Worm (Caenorhabditis elegans) whole organism, late embryonic: ENCODE measurements around the gene F44G4.3.

Experiments
- C08G9.2 ChIP-seq: sonication (generic microtip); optimal IDR thresholded peaks from 2 replicates; lab custom pipeline; 2016; ENCODE audit warnings: mild to moderate bottlenecking, missing genetic modification characterization, moderate library complexity, missing compliant biosample characterization
- C38D4.7 ChIP-seq: fragments of 200-800 bp; sonication (Bioruptor generic); optimal IDR thresholded peaks from 2 replicates; lab custom pipeline; 2018; ENCODE audit warnings: mild to moderate bottlenecking, missing genetic modification characterization, moderate library complexity, missing compliant biosample characterization
- K02D7.2 ChIP-seq: sonication (generic microtip); optimal IDR thresholded peaks from 2 replicates; lab custom pipeline; 2017; ENCODE audit warnings: mild to moderate bottlenecking, missing genetic modification characterization, missing compliant biosample characterization
- T23F11.4 ChIP-seq: fragments of 200-800 bp; sonication (Bioruptor generic); optimal IDR thresholded peaks from 2 replicates; lab custom pipeline; 2018; ENCODE audit warnings: mild to moderate bottlenecking, missing genetic modification characterization, missing compliant biosample characterization
- ahr-1 ChIP-seq: sonication (generic microtip); optimal IDR thresholded peaks from 2 replicates; lab custom pipeline; 2016; ENCODE audit warnings: missing genetic modification characterization, missing compliant biosample characterization
- ceh-14 ChIP-seq: sonication (generic microtip); optimal IDR thresholded peaks from 2 replicates; lab custom pipeline; 2016; ENCODE audit warnings: missing genotype, missing genetic modification characterization, missing compliant biosample characterization
- ceh-18 ChIP-seq: sonication (generic microtip); optimal IDR thresholded peaks from 2 replicates; lab custom pipeline; 2016; ENCODE audit warnings: missing genetic modification characterization, missing compliant biosample characterization
- ceh-19 ChIP-seq: fragments of 200-800 bp; sonication (Bioruptor generic); optimal IDR thresholded peaks from 2 replicates; lab custom pipeline; 2018; ENCODE audit warnings: mild to moderate bottlenecking, missing genetic modification characterization, missing compliant biosample characterization
- ceh-2 ChIP-seq: sonication (generic microtip); optimal IDR thresholded peaks from 2 replicates; lab custom pipeline; 2016; ENCODE audit warnings: missing genotype, missing genetic modification characterization, missing compliant biosample characterization
- ceh-45 ChIP-seq: fragments of 200-800 bp; sonication (Bioruptor generic); IDR thresholded peaks from 2 replicates; pipeline ENCODE4 v1.3.6; 2022; ENCODE audit warnings: missing genetic modification reagents, missing genetic modification characterization, missing compliant biosample characterization
- ceh-6 ChIP-seq: fragments of 200-800 bp; sonication (Bioruptor generic); optimal IDR thresholded peaks from 2 replicates; lab custom pipeline; 2018; ENCODE audit warnings: mild to moderate bottlenecking, missing genetic modification characterization, missing compliant biosample characterization
- ceh-9 ChIP-seq: sonication (generic microtip); optimal IDR thresholded peaks from 2 replicates; lab custom pipeline; 2016; ENCODE audit warnings: mild to moderate bottlenecking, missing genetic modification characterization, inconsistent platforms, missing compliant biosample characterization
- che-1 ChIP-seq: sonication (generic microtip); optimal IDR thresholded peaks from 2 replicates; lab custom pipeline; 2016; ENCODE audit warnings: mild to moderate bottlenecking, missing genetic modification characterization, missing compliant biosample characterization
- dmd-4 ChIP-seq: sonication (generic microtip); optimal IDR thresholded peaks from 2 replicates; lab custom pipeline; 2016; ENCODE audit warnings: borderline replicate concordance, missing genetic modification characterization, missing compliant biosample characterization
- fkh-10 ChIP-seq: fragments of 150-350 bp; optimal IDR thresholded peaks from 2 replicates; lab custom pipeline; 2014; ENCODE audit warnings: missing biosample characterization, missing genetic modification reagents, missing genetic modification characterization
- fkh-6 ChIP-seq: sonication (generic microtip); optimal IDR thresholded peaks from 2 replicates; lab custom pipeline; 2016; ENCODE audit warnings: missing genetic modification characterization, missing compliant biosample characterization
- gmeb-2 ChIP-seq: sonication (generic microtip); optimal IDR thresholded peaks from 2 replicates; lab custom pipeline; 2016; ENCODE audit warnings: missing genetic modification characterization, inconsistent platforms, missing compliant biosample characterization
- hlh-13 ChIP-seq: fragments of 200-800 bp; sonication (Bioruptor generic); optimal IDR thresholded peaks from 2 replicates; lab custom pipeline; 2018; ENCODE audit warnings: mild to moderate bottlenecking, missing genetic modification characterization, missing compliant biosample characterization
- hlh-30 ChIP-seq: sonication (generic microtip); optimal IDR thresholded peaks from 2 replicates; lab custom pipeline; 2017; ENCODE audit warnings: antibody characterized with exemption, missing genetic modification characterization, missing compliant biosample characterization; ENCODE audit not compliant: insufficient read depth
- hlh-6 ChIP-seq: sonication (generic microtip); optimal IDR thresholded peaks from 2 replicates; lab custom pipeline; 2016; ENCODE audit warnings: missing genotype, missing genetic modification characterization, missing compliant biosample characterization
- hlh-8 ChIP-seq: sonication (generic microtip); optimal IDR thresholded peaks from 2 replicates; lab custom pipeline; 2016; ENCODE audit warnings: missing genotype, missing genetic modification characterization, missing compliant biosample characterization
- lim-6 ChIP-seq: sonication (generic microtip); optimal IDR thresholded peaks from 2 replicates; lab custom pipeline; 2016; ENCODE audit warnings: missing genetic modification characterization, missing compliant biosample characterization
- madf-2 ChIP-seq: sonication (generic microtip); optimal IDR thresholded peaks from 2 replicates; lab custom pipeline; 2017; ENCODE audit warnings: missing genetic modification characterization, missing compliant biosample characterization
- nfya-1 ChIP-seq: sonication (generic microtip); optimal IDR thresholded peaks from 2 replicates; lab custom pipeline; 2017; ENCODE audit warnings: missing genetic modification characterization, mild to moderate bottlenecking, missing compliant biosample characterization, antibody characterized with exemption, moderate library complexity
- odd-2 ChIP-seq: sonication (generic microtip); optimal IDR thresholded peaks from 2 replicates; lab custom pipeline; 2017; ENCODE audit warnings: antibody characterized with exemption, mild to moderate bottlenecking, missing genetic modification characterization, missing compliant biosample characterization
- pag-3 ChIP-seq: sonication (generic microtip); optimal IDR thresholded peaks from 2 replicates; lab custom pipeline; 2016; ENCODE audit warnings: missing compliant biosample characterization, missing genetic modification characterization, borderline replicate concordance
- pax-1 ChIP-seq: fragments of 150-350 bp; optimal IDR thresholded peaks from 2 replicates; lab custom pipeline; 2014; ENCODE audit warnings: missing biosample characterization, missing genetic modification characterization
- pha-2 ChIP-seq: sonication (generic microtip); optimal IDR thresholded peaks from 2 replicates; lab custom pipeline; 2017; ENCODE audit warnings: mild to moderate bottlenecking, missing genetic modification characterization, missing compliant biosample characterization
- pha-4 ChIP-seq: fragments of 150-350 bp; optimal IDR thresholded peaks from 2 replicates; lab custom pipeline; 2018; ENCODE audit warnings: missing biosample characterization, missing genetic modification reagents, missing genetic modification characterization
- pqm-1 ChIP-seq: sonication (generic microtip); optimal IDR thresholded peaks from 2 replicates; lab custom pipeline; 2016; ENCODE audit warnings: missing genetic modification characterization, missing compliant biosample characterization
- pros-1 ChIP-seq: fragments of 150-350 bp; optimal IDR thresholded peaks from 2 replicates; lab custom pipeline; 2014; ENCODE audit warnings: missing biosample characterization, missing genetic modification reagents, missing genetic modification characterization
- sdc-2 ChIP-seq: sonication (generic microtip); optimal IDR thresholded peaks from 2 replicates; lab custom pipeline; 2016; ENCODE audit warnings: missing genotype, missing genetic modification characterization, missing compliant biosample characterization
- syd-9 ChIP-seq: sonication (generic microtip); optimal IDR thresholded peaks from 2 replicates; lab custom pipeline; 2016; ENCODE audit warnings: mild to moderate bottlenecking, missing genetic modification characterization, moderate library complexity, missing compliant biosample characterization
- tbx-2 ChIP-seq: sonication (generic microtip); optimal IDR thresholded peaks from 2 replicates; lab custom pipeline; 2016; ENCODE audit warnings: missing genetic modification characterization, missing compliant biosample characterization
- tbx-7 ChIP-seq: sonication (generic microtip); optimal IDR thresholded peaks from 2 replicates; lab custom pipeline; 2016; ENCODE audit warnings: missing genotype, missing genetic modification characterization, missing compliant biosample characterization
- unc-3 ChIP-seq, 2 experiments: fragments of 200-800 bp in 1 of 2; sonication (Bioruptor generic) in 1 of 2; sonication (generic microtip) in 1 of 2; conservative IDR thresholded peaks in 1 of 2; optimal IDR thresholded peaks in 1 of 2; 2 replicates each; pipeline versions ENCODE4 v1.3.6 to Lab custom; 2016 to 2022; ENCODE audit warnings: missing compliant biosample characterization in 2 of 2, missing genetic modification characterization in 2 of 2, missing genetic modification reagents in 1 of 2
- unc-42 ChIP-seq: sonication (generic microtip); optimal IDR thresholded peaks from 2 replicates; lab custom pipeline; 2016; ENCODE audit warnings: missing genotype, missing genetic modification characterization, missing compliant biosample characterization
- unc-55 ChIP-seq: sonication (generic microtip); optimal IDR thresholded peaks from 2 replicates; lab custom pipeline; 2017; ENCODE audit warnings: missing biosample characterization, missing genetic modification reagents, missing genetic modification characterization
- zip-5 ChIP-seq: sonication (generic microtip); optimal IDR thresholded peaks from 2 replicates; lab custom pipeline; 2016; ENCODE audit warnings: missing genetic modification characterization, missing compliant biosample characterization

Gene F44G4.3

DNA sequence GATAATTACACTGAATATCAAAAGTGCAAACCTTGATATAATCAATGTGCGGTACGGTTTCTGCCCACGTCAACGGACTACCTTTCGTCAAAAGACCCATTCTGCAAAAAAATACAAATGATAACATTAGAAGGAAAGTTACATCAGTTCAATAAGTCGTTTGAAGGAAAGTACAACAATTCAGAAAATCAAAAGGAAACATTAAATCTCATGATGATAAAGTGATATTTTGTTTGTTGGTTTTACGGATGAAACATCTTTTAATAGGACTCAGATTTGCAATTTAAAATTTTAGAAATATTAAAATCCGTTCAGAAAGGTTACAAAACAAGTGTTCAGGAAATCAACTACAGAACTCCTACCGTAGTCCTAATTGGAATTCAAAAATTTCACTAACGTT, 40.7 kb upstream of the F44G4.3 start, which contains the start of gene gcs-1:
TSS of gene gcs-1 (minus strand) at position 101 of the 400 bp plus-strand sequence.
- TF ChIP-seq syd-9, result no peak

DNA sequence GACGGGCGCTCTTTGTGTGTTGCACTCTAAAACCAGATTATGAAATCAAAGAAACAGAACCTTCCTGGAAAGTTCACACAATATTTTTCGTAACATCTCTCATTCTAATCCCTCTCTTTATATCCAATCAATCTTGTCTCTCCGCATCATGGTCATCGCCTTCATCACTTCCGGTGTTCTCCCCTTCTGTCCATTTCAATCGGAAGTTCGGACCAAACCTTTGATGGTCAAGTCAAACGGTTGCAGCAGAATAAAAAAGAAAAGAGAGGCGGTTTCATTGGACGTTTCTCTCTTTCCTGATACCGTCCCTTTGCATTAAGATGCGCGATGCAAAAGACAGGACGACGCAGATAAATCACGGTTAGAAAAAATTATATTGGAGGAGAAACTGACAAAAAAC, 35.6 kb upstream of the F44G4.3 start:
- TF ChIP-seq pax-1 (tag; lab: Kevin White, UChicago), result no peak
- no peak for TF ChIP-seq ceh-14 (tag; lab: Kevin White, UChicago)
- no peak for TF ChIP-seq fkh-6
- TF ChIP-seq pha-4 (tag; lab: Kevin White, UChicago), result no peak
- no peak for TF ChIP-seq ahr-1 (tag; lab: Kevin White, UChicago)
- no peak for TF ChIP-seq C38D4.7 (GFP tag; lab: Kevin White, UChicago)
- no peak for TF ChIP-seq gmeb-2 (tag; lab: Kevin White, UChicago)
- TF ChIP-seq K02D7.2 (tag; lab: Kevin White, UChicago), result no peak
- no peak for TF ChIP-seq ceh-18 (tag; lab: Kevin White, UChicago)
- TF ChIP-seq sdc-2, result no peak
- no peak for TF ChIP-seq ceh-9
- TF ChIP-seq C08G9.2, result no peak
- TF ChIP-seq unc-42, result no peak
- no peak for TF ChIP-seq pqm-1

DNA sequence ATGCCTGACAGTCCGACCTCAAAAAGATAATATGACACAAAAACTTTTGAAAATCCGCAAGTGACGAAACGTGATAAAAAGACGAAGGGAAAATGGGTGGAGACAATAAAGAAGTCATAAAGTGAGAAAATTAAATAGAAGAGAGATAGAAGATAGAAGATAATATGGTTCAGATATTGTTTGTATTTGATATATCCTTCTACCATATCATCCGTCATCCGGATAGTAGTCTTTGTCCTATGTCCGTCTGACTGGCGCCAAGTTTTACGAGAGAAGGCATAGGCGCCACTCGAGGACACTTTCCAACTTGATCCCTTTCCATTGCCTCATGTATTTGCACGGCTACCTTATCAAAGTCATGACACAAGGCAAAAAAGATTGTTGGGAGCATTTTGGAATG, 34.4 kb upstream of the F44G4.3 start:
- TF ChIP-seq gmeb-2 (tag; lab: Kevin White, UChicago) (no peak), ceh-18 (tag; lab: Kevin White, UChicago) (no peak), zip-5 (no peak), C38D4.7 (GFP tag; lab: Kevin White, UChicago) (no peak), tbx-2 (tag; lab: Kevin White, UChicago) (no peak), lim-6 (tag; lab: Kevin White, UChicago) (no peak), unc-55 (GFP tag; lab: Kevin White, UChicago) (no peak), ceh-45 (GFP tag; lab: Robert Waterston, UW) (no peak), ceh-2 (tag; lab: Kevin White, UChicago) (no peak), che-1 (tag; lab: Kevin White, UChicago) (no peak)

DNA sequence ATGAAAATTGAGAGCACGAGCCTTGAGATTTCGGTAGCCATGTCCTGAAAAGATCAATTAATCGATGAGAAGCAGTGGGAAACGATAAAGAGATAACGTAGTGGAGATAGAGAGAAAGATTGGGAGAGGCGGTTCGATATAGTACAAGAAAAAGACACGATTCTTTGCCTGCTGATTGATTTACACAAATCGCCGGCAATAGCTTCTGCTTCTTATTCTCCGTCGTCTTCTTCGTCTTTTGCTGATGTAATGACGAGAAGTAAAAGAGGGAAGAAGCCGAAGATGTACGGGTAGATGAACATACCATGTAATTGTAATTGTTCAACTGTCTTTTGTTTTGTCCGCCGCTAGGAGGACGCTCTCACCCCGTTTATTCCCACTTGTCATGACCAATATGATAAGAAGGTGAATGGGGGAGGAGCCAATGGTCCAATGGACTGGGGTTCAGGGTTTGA, 31.8 kb upstream of the F44G4.3 start, which contains the start of gene F37B12.1:
TSS of gene F37B12.1 (minus strand) at position 51 of the 455 bp plus-strand sequence.
- TF ChIP-seq C08G9.2, result no peak

DNA sequence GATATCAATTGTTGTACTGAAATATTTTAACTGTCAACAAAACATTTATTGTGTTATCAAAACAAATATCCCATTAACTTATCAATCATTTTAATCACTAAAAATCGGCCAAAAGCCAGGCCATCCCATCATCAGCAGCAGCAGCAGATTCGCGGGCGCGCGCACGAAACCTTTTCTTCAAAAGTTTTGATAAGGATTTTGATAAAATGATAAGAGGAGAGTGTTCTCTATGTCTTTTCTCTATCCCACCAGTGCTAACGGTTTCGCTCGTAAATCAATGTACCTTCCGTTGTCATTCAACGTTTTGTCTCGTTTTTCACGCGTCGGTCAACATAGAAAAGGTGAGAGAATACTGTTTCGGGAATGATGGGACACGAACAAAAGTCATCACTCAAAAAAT, 30.6 kb upstream of the F44G4.3 start:
- no peak for TF ChIP-seq syd-9
- no peak for TF ChIP-seq unc-42
- no peak for TF ChIP-seq unc-3 (GFP tag; conservative IDR thresholded peaks at IDR 0.05; lab: Robert Waterston, UW)
- TF ChIP-seq unc-3 (tag; optimal IDR thresholded peaks at IDR 0.05; lab: Kevin White, UChicago), result no peak
- no peak for TF ChIP-seq pros-1
- no peak for TF ChIP-seq fkh-6
- TF ChIP-seq tbx-2 (tag; lab: Kevin White, UChicago), result no peak
- no peak for TF ChIP-seq ceh-6

DNA sequence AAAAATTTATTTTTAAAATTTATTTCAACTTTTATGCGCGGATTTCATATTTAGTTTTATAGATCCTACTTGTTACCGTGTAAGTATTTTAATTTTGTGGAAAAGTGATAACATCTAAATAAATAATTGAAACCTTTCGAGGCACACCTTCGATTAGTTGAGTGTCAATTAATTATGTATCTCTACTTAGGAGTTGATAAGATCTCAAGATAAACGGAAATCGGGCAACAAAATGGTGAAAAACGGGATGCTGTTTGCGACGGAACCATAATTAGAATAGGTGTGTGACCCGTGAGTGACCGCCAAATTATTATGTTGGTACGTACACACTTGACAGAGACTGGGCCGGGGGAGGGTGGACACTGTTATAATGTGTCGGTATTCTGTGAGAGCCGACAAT, 28.9 kb upstream of the F44G4.3 start:
- TF ChIP-seq nfya-1 (tag; lab: Kevin White, UChicago) (no peak), K02D7.2 (tag; lab: Kevin White, UChicago) (no peak), zip-5 (no peak), lim-6 (tag; lab: Kevin White, UChicago) (no peak), hlh-6 (tag; lab: Kevin White, UChicago) (no peak), tbx-7 (no peak), pag-3 (tag; lab: Kevin White, UChicago) (no peak), pqm-1 (no peak)
- TF ChIP-seq, all 69 proteins: peak for 0

DNA sequence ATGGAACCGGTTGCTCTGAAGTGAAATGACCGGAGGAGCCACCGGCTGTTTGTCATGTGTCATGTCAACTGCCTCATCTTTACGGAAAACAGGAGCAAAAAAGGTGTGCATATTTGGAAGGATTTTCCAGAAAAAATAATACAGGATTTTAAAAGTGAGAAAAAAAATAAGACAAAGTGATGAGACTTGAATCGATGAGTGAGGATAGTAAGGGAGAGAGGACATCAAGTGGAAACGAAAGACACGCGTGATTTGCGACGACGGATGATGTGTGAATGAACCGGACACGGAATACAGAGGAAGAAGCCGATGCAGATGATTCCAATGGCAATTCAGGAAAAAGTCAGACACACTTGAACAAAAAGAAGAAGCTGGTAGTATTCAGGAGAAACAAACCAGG, 26.9 kb upstream of the F44G4.3 start:
- TF ChIP-seq hlh-6 (tag; lab: Kevin White, UChicago) (no peak), nfya-1 (tag; lab: Kevin White, UChicago) (no peak), pros-1 (no peak), dmd-4 (no peak), T23F11.4 (GFP tag; lab: Kevin White, UChicago) (no peak), odd-2 (tag; lab: Kevin White, UChicago) (no peak), tbx-2 (tag; lab: Kevin White, UChicago) (no peak), hlh-30 (no peak), pha-2 (tag; lab: Kevin White, UChicago) (no peak), fkh-10 (GFP tag; lab: Kevin White, UChicago) (no peak), hlh-8 (tag; lab: Kevin White, UChicago) (no peak), madf-2 (tag; lab: Kevin White, UChicago) (no peak), ceh-19 (GFP tag; lab: Kevin White, UChicago) (no peak), unc-55 (GFP tag; lab: Kevin White, UChicago) (no peak), K02D7.2 (tag; lab: Kevin White, UChicago) (no peak), hlh-13 (no peak), gmeb-2 (tag; lab: Kevin White, UChicago) (no peak)
